Worm (Caenorhabditis elegans) whole organism, L4/young adult: ENCODE data around the gene mrps-18A.

ENCODE experiments used
- W03F9.2 ChIP-seq: fragments of 150-350 bp; optimal IDR thresholded peaks from 2 replicates; lab custom pipeline; 2014; ENCODE audit warnings: missing biosample characterization, missing genetic modification characterization
- dao-5 ChIP-seq: sonication (generic microtip); optimal IDR thresholded peaks from 2 replicates; lab custom pipeline; 2016; ENCODE audit warnings: missing genotype, missing genetic modification characterization, moderate library complexity, missing compliant biosample characterization
- him-1 ChIP-seq: sonication (generic microtip); optimal IDR thresholded peaks from 2 replicates; lab custom pipeline; 2016; ENCODE audit warnings: missing genotype, missing genetic modification reagents, missing genetic modification characterization, missing compliant biosample characterization

The mrps-18A gene

DNA sequence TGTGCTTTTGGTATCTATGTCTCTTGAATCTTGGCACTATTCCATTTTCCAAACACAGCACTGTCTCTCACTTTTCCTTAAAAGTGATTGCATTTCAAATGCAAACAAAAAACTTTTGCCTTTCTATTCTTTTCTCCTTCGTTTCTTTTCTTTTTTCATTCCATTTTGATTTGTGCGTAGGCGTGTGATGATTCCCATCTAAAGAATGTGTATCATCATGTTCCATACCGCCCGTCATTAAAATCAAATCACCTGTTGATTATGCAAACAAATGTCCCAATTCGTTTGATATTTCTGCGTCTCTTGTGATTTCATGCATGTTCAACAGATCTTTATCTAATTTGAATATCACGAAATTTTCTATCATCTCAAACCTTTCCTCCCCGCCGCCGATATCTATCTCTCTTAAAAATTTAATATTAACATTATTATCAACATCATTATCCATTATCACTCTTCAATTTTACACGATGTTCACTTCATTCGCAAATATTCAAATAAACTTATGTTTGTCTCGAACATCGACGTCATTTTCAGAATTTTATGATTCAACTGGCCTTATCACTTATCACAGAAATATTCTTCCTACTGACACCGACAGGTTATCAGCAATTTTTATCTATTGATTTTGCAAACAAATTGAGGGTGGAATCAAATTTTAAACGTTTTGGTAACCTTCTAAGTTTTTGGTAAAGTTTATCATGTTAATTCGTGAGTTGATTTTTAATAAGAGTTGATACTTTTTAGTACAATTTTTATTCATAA, 40.3 kb downstream of the mrps-18A start:
- TF ChIP-seq dao-5 (tag; lab: Kevin White, UChicago) (no peak), him-1 (tag; lab: Kevin White, UChicago) (no peak), W03F9.2 (tag; lab: Kevin White, UChicago) (no peak)

DNA sequence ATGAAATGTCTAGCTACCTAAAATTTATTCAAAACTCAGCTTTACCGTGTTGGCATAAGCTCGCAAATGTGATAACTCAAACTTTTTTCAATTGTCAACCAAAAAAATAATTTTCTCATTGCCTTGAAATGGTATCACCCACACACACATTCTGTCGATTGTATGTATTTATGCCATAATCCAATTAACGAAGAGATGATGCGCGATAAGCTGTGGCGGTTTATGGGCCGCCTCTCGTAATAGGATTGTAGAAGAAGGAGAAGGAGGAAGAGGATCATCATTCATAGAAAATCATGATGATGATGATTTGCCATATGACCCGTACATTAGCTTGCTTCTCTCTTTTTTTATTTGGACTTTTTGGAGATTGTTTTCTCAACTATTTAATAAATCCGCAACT, 42.5 kb downstream of the mrps-18A start:
- TF ChIP-seq him-1 (tag; lab: Kevin White, UChicago) (no peak), W03F9.2 (tag; lab: Kevin White, UChicago) (no peak), dao-5 (tag; lab: Kevin White, UChicago) (no peak)

DNA sequence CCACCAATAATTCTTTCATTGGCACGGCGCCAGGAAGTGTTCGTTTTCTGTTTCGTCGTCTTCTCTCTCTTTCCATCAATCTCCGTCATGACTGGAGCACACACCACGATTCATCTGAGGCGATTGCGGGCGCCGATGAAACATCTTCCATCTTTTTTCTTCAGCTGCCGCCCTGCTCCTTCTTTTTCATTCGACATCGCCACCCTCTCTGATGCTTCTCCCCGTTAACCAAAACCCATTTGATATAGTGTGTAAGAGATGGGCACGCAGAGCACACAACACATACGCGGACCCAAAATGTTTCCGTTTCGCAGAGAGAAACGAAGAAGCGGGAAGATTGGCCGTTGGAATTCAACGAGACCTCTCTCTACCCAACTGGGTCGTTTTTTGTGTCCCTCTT, 44.2 kb downstream of the mrps-18A start:
- no peak for TF ChIP-seq W03F9.2 (tag; lab: Kevin White, UChicago)

DNA sequence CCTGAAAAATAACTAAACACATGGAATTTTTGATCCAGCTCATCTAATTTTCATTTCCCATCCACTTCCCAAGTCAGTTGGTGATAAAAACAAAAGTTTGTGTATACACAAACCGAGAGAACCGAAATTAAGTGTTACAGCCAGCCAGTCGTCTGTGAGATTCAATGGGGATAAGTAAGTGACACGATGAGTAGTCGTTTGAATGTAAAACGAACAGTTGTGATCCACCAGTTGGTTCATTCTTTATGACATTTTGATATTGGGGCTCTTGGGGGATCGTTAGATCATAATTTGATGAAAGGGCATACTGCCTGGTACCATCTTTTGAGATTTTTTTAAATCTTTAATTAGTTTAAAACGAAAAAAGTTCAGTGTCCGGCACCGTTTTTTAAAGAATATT, 44.9 kb downstream of the mrps-18A start:
- no peak for TF ChIP-seq dao-5 (tag; lab: Kevin White, UChicago)
- no peak for TF ChIP-seq W03F9.2 (tag; lab: Kevin White, UChicago)
- TF ChIP-seq him-1 (tag; lab: Kevin White, UChicago): no peak

DNA sequence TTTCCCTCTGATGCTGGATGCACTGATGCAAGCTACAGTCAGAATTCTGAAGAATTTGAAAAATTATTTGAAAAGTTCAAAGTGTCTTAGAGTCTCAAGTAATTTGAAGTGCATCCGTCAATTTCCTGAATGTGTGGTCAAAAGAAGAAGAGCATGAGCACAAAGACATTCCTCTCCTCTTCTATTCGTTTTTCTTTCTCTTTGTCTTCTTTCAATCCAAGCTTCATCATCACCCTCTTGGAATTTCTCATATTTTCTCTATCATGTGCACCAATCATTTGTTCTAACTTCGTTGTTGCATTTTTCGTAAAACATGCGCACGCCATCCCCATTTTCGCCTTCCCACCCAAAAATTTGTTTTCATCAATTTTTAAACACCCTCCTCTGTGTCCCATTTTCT, 45.7 kb downstream of the mrps-18A start:
- TF ChIP-seq dao-5 (tag; lab: Kevin White, UChicago): no peak
- TF ChIP-seq W03F9.2 (tag; lab: Kevin White, UChicago): no peak
- no peak for TF ChIP-seq him-1 (tag; lab: Kevin White, UChicago)

DNA sequence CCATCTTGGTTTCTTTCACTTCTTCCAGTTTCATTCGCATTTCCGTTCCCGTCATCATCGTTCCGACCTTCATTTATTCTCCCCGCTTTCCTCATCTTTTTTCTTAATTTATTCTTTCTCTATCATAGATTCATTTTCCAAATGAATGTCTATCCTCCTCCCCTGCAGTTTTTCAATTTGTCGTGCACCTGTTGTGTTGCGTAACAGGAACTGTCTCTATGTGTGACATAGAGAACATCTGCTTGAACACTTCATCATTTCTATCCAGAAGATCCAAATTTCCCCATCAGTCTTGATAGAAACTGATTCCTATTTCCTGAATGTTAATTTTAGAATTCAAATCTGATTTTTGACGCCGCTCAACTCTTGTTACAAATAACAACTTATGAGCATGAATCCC, 48.2 kb downstream of the mrps-18A start:
- TF ChIP-seq W03F9.2 (tag; lab: Kevin White, UChicago) (no peak), dao-5 (tag; lab: Kevin White, UChicago) (no peak), him-1 (tag; lab: Kevin White, UChicago) (no peak)

DNA sequence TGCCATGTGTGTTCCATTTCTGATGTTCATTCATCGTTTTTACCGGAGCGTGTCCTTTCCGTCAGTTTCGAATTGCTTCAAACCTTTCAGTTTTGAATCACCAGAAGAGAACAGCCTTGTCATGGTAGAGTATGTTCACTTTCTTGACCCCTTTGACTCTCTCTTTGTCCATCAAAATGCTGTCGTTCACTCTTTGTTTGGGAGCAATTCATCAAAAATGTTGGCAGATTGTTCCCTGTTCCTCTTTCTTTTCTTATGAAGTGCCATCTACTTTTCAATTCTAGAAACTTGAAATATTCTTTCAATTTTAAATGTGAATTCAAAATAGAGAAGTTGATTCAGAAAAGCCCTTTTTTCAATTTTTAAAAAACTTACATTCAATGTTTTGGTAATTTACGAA, 50.4 kb downstream of the mrps-18A start:
- no peak for TF ChIP-seq him-1 (tag; lab: Kevin White, UChicago)
- no peak for TF ChIP-seq W03F9.2 (tag; lab: Kevin White, UChicago)
